Fruit fly (Drosophila melanogaster) whole organism, pupa: Measurements from ENCODE around the gene Dhc62B.

Experiments
- CG10348 ChIP-seq: fragments of 200-800 bp; sonication (Bioruptor generic); IDR thresholded peaks from 2 replicates; pipeline ENCODE4 v1.3.6; 2022; ENCODE audit warnings: missing biosample characterization, missing genetic modification characterization
- CG12605 ChIP-seq: fragments of 200-800 bp; sonication (Bioruptor generic); IDR thresholded peaks from 2 replicates; pipeline ENCODE4 v1.3.6; 2022; ENCODE audit warnings: missing biosample characterization, missing genetic modification characterization
- CG13204 ChIP-seq: fragments of 200-800 bp; sonication (Bioruptor generic); optimal IDR thresholded peaks from 2 replicates; lab custom pipeline; 2018; ENCODE audit warnings: missing biosample characterization, mild to moderate bottlenecking, missing genetic modification characterization, moderate library complexity
- CG14655 ChIP-seq: fragments of 200-800 bp; sonication (Bioruptor generic); optimal IDR thresholded peaks from 3 replicates; lab custom pipeline; 2017; ENCODE audit warnings: mild to moderate bottlenecking, missing biosample characterization, missing genetic modification reagents, missing genetic modification characterization
- CG15710 ChIP-seq: fragments of 200-800 bp; sonication (Bioruptor generic); optimal IDR thresholded peaks from 2 replicates; lab custom pipeline; 2018; ENCODE audit warnings: missing biosample characterization, mild to moderate bottlenecking, missing genetic modification characterization, moderate library complexity
- CG17806 ChIP-seq: fragments of 200-800 bp; sonication (Bioruptor generic); optimal IDR thresholded peaks from 2 replicates; lab custom pipeline; 2018; ENCODE audit warnings: missing biosample characterization, mild to moderate bottlenecking, missing genetic modification characterization, moderate library complexity
- CG32121 ChIP-seq: fragments of 200-800 bp; sonication (Bioruptor generic); IDR thresholded peaks from 2 replicates; pipeline ENCODE4 v1.3.6; 2022; ENCODE audit warnings: missing biosample characterization, missing genetic modification characterization
- CG34367 ChIP-seq: fragments of 200-800 bp; sonication (Bioruptor generic); optimal IDR thresholded peaks from 2 replicates; lab custom pipeline; 2018; ENCODE audit warnings: missing biosample characterization, mild to moderate bottlenecking, missing genetic modification characterization
- CG4496 ChIP-seq: fragments of 200-800 bp; sonication (Bioruptor generic); IDR thresholded peaks from 3 replicates; pipeline ENCODE4 v1.3.6; 2022; ENCODE audit warnings: missing biosample characterization, missing genetic modification characterization
- CG8159 ChIP-seq: fragments of 200-800 bp; sonication (Bioruptor generic); optimal IDR thresholded peaks from 3 replicates; lab custom pipeline; 2018; ENCODE audit warnings: missing biosample characterization, mild to moderate bottlenecking, missing genetic modification characterization, moderate library complexity
- CG8301 ChIP-seq: fragments of 200-800 bp; sonication (Bioruptor generic); optimal IDR thresholded peaks from 2 replicates; lab custom pipeline; 2018; ENCODE audit warnings: missing biosample characterization, mild to moderate bottlenecking, missing genetic modification characterization
- CG9948 ChIP-seq: fragments of 200-800 bp; sonication (Bioruptor generic); optimal IDR thresholded peaks from 2 replicates; lab custom pipeline; 2018; ENCODE audit warnings: missing biosample characterization, mild to moderate bottlenecking, missing genetic modification characterization, moderate library complexity
- D1 ChIP-seq: fragments of 200-800 bp; sonication (Bioruptor generic); optimal IDR thresholded peaks from 2 replicates; lab custom pipeline; 2018; ENCODE audit warnings: missing biosample characterization, mild to moderate bottlenecking, missing genetic modification characterization, moderate library complexity
- EcR ChIP-seq: fragments of 200-800 bp; sonication (Bioruptor generic); optimal IDR thresholded peaks from 3 replicates; lab custom pipeline; 2019; ENCODE audit warnings: missing biosample characterization, missing genetic modification characterization, mild to moderate bottlenecking, moderate library complexity, missing genetic modification reagents
- Ets98B ChIP-seq: fragments of 200-800 bp; sonication (Bioruptor generic); IDR thresholded peaks from 2 replicates; pipeline ENCODE4 v1.3.6; 2022; ENCODE audit warnings: missing biosample characterization, missing genetic modification characterization
- Pif1A ChIP-seq: fragments of 200-800 bp; sonication (Bioruptor generic); optimal IDR thresholded peaks from 3 replicates; lab custom pipeline; 2016; ENCODE audit warnings: missing biosample characterization, missing genetic modification characterization
- Pif1B ChIP-seq: fragments of 200-800 bp; sonication (Bioruptor generic); optimal IDR thresholded peaks from 3 replicates; lab custom pipeline; 2016; ENCODE audit warnings: missing biosample characterization, missing genetic modification characterization
- Snoo ChIP-seq: fragments of 200-800 bp; sonication (Bioruptor generic); optimal IDR thresholded peaks from 3 replicates; lab custom pipeline; 2017; ENCODE audit warnings: missing biosample characterization, mild to moderate bottlenecking, missing genetic modification characterization, inconsistent platforms
- fd96Ca ChIP-seq: fragments of 200-800 bp; sonication (Bioruptor generic); IDR thresholded peaks from 3 replicates; pipeline ENCODE4 v1.3.6; 2022; ENCODE audit warnings: missing biosample characterization, missing genetic modification characterization
- gl ChIP-seq: fragments of 200-800 bp; sonication (Bioruptor generic); optimal IDR thresholded peaks from 2 replicates; lab custom pipeline; 2018; ENCODE audit warnings: missing biosample characterization, mild to moderate bottlenecking, missing genetic modification characterization
- rn ChIP-seq: fragments of 200-800 bp; sonication (Bioruptor generic); IDR thresholded peaks from 2 replicates; pipeline ENCODE4 v1.3.6; 2022; ENCODE audit warnings: missing biosample characterization, missing genetic modification characterization

Gene Dhc62B

dm6 chr3L:1789339-1789738 is 17.8 kb upstream of the Dhc62B start:
- TF ChIP-seq CG17806 (tag; lab: Kevin White, UChicago), result no peak
- TF ChIP-seq gl (tag; lab: Kevin White, UChicago), result no peak
- peak; percentile 33 for TF ChIP-seq EcR (GFP tag; lab: Kevin White, UChicago)

- TF ChIP-seq rn (GFP tag; lab: Robert Waterston, UW) (no peak), fd96Ca (GFP tag; lab: Robert Waterston, UW) (no peak), CG13204 (GFP tag; lab: Kevin White, UChicago) (no peak), gl (tag; lab: Kevin White, UChicago) (no peak), CG10348 (GFP tag; lab: Robert Waterston, UW) (no peak), CG32121 (GFP tag; lab: Robert Waterston, UW) (no peak), CG34367 (no peak), CG8301 (tag; lab: Kevin White, UChicago) (no peak), Snoo (no peak), CG14655 (GFP tag; lab: Kevin White, UChicago) (no peak), CG4496 (GFP tag; lab: Robert Waterston, UW) (no peak), CG17806 (tag; lab: Kevin White, UChicago) (no peak), Pif1B (no peak), Pif1A (GFP tag; lab: Kevin White, UChicago) (no peak), CG15710 (tag; lab: Kevin White, UChicago) (no peak), EcR (GFP tag; lab: Kevin White, UChicago) (no peak), CG8159 (tag; lab: Kevin White, UChicago) (no peak), Ets98B (no peak), CG9948 (tag; lab: Kevin White, UChicago) (no peak), D1 (tag; lab: Kevin White, UChicago) (no peak)
These were observed 12.5 kb upstream of the Dhc62B start for dm6 chr3L:1784092-1784491.

dm6 chr3L:1777249-1777648 is 5.7 kb upstream of the Dhc62B start, which contains the start of the genes CG2021 and mRpL46:
CG2021 (minus strand) TSS chr3L:1777411.
mRpL46 (plus strand) TSS chr3L:1777439.
- TF ChIP-seq D1 (tag; lab: Kevin White, UChicago), result no peak

dm6 chr3L:1774713-1775648 is 3.4 kb upstream of the Dhc62B start, which contains the start of the genes CG13933 and PolD2:
CG13933 (minus strand) TSS chr3L:1775147.
PolD2 (plus strand) TSS chr3L:1775633.
- peak; percentile 90 for TF ChIP-seq rn (GFP tag; lab: Robert Waterston, UW)
- peak; percentile 97 for TF ChIP-seq CG32121 (GFP tag; lab: Robert Waterston, UW)
- no peak for TF ChIP-seq CG14655 (GFP tag; lab: Kevin White, UChicago)
- TF ChIP-seq CG8301 (tag; lab: Kevin White, UChicago), result no peak
- peak; percentile 99 for TF ChIP-seq CG15710 (tag; lab: Kevin White, UChicago)
- TF ChIP-seq CG12605 (GFP tag; lab: Robert Waterston, UW), result peak; percentile 87
- peak; percentile 91 for TF ChIP-seq CG8159 (tag; lab: Kevin White, UChicago)
- TF ChIP-seq Ets98B, result peak; percentile 97
- TF ChIP-seq CG17806 (tag; lab: Kevin White, UChicago), result peak; percentile 92
- peak; percentile 86 for TF ChIP-seq fd96Ca (GFP tag; lab: Robert Waterston, UW)
- TF ChIP-seq Pif1B, result peak; percentile 95
- TF ChIP-seq Pif1A (GFP tag; lab: Kevin White, UChicago), result no peak
- no peak for TF ChIP-seq CG13204 (GFP tag; lab: Kevin White, UChicago)
- peak; percentile 98 for TF ChIP-seq CG4496 (GFP tag; lab: Robert Waterston, UW)
- no peak for TF ChIP-seq Snoo
- TF ChIP-seq CG34367, result peak; percentile 97
- TF ChIP-seq EcR (GFP tag; lab: Kevin White, UChicago), result no peak
- no peak for TF ChIP-seq D1 (tag; lab: Kevin White, UChicago)
- TF ChIP-seq CG9948 (tag; lab: Kevin White, UChicago), result peak; percentile 82
- peak; percentile 5 for TF ChIP-seq gl (tag; lab: Kevin White, UChicago)
- peak; percentile 94 for TF ChIP-seq CG10348 (GFP tag; lab: Robert Waterston, UW)

- TF ChIP-seq Snoo (no peak), fd96Ca (GFP tag; lab: Robert Waterston, UW) (no peak), CG13204 (GFP tag; lab: Kevin White, UChicago) (no peak), CG10348 (GFP tag; lab: Robert Waterston, UW) (no peak), D1 (tag; lab: Kevin White, UChicago) (no peak), CG34367 (no peak), CG12605 (GFP tag; lab: Robert Waterston, UW) (no peak), CG32121 (GFP tag; lab: Robert Waterston, UW) (no peak), Ets98B (no peak), EcR (GFP tag; lab: Kevin White, UChicago) (no peak), Pif1A (GFP tag; lab: Kevin White, UChicago) (no peak), CG9948 (tag; lab: Kevin White, UChicago) (no peak), CG8301 (tag; lab: Kevin White, UChicago) (no peak), gl (tag; lab: Kevin White, UChicago) (no peak), CG14655 (GFP tag; lab: Kevin White, UChicago) (no peak), CG17806 (tag; lab: Kevin White, UChicago) (no peak), Pif1B (no peak), rn (GFP tag; lab: Robert Waterston, UW) (no peak), CG8159 (tag; lab: Kevin White, UChicago) (no peak)
These were observed 1.0 kb upstream of the Dhc62B start for dm6 chr3L:1772593-1772992.
